Worm (Caenorhabditis elegans): ENCODE results near the gene pqn-70.

pqn-70 gene

DNA sequence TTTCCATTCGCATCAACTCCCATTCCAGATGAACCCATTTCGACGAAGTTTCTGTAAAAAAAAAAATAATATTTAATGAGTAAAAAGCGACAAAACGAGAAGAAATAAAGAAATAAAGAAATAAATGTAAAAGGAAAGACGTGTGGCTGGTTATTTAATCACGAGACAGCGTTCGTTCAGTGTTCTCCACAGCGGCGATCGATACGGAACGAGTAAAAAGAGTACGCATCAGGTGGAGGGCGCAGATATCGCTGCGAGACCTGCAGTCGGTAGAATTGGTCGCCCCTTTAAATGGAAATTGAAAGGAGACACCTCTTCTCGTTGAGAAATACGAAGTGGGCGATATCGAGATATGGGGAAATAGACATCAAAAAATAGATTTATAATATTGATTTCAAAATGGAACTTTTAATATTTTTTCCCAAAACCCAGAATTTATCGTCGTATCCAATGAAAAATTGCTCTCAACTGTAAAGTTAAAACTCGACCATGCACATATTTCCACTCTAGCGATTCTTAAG lies at the start of gene pqn-70:
Gene pqn-70, minus strand, starts transcription at position 51 of the 521 bp plus-strand sequence.
- TF ChIP-seq ceh-36 (tag; optimal IDR thresholded peaks at IDR 0.05) (no peak), sea-1 (GFP tag; conservative IDR thresholded peaks at IDR 0.05) (no peak), tbx-37 (GFP tag; conservative IDR thresholded peaks at IDR 0.05) (0 out of 2 replicates have a peak, but pooled peaks have one; percentile 11), tra-4 (tag; optimal IDR thresholded peaks at IDR 0.05) (no peak), ama-1 (optimal IDR thresholded peaks at IDR 0.05) (no peak), ets-7 (tag; optimal IDR thresholded peaks at IDR 0.05) (no peak), aly-1 (tag; optimal IDR thresholded peaks at IDR 0.05) (no peak), hmg-4 (GFP tag; optimal IDR thresholded peaks at IDR 0.05) (peak; percentile 60), F13C5.2 (tag; optimal IDR thresholded peaks at IDR 0.05) (peak; percentile 39), hnd-1 (tag; optimal IDR thresholded peaks at IDR 0.05) (no peak), pes-1 (GFP tag; IDR thresholded peaks at IDR 0.05) (no peak)

DNA sequence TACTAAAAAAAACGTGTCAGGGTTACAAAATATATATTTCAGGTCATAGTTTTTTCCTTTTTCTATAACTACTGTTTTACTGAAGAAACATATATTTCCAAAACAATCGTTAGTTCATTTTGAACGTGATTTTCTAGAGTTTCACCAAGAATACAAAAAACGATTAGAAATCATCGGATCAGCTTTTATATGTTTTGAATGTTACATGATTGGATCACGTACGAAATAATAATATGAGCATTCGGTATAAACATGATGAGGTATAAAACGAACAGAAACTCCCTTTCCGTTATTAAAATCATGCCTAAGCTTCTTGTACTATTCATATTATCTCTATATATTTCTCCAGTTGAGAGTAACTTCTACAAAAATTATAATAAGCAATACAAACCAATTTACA lies 44.3 kb upstream of the pqn-70 start, which contains the start of gene clec-223:
Gene clec-223, plus strand, starts transcription at position 301 of the 400 bp plus-strand sequence.
- no peak for TF ChIP-seq F13C5.2 (tag; optimal IDR thresholded peaks at IDR 0.05)
- TF ChIP-seq flt-1 (GFP tag; IDR thresholded peaks at IDR 0.05) = no peak
- no peak for TF ChIP-seq scrt-1 (GFP tag; IDR thresholded peaks at IDR 0.05)
- no peak for TF ChIP-seq hnd-1 (tag; optimal IDR thresholded peaks at IDR 0.05)
- no peak for TF ChIP-seq hmg-4 (GFP tag; optimal IDR thresholded peaks at IDR 0.05)
- TF ChIP-seq ceh-13 (GFP tag; optimal IDR thresholded peaks at IDR 0.05) = no peak
- no peak for TF ChIP-seq tbx-37 (GFP tag; conservative IDR thresholded peaks at IDR 0.05)
- TF ChIP-seq ets-7 (tag; optimal IDR thresholded peaks at IDR 0.05) = no peak
- TF ChIP-seq sea-1 (GFP tag; conservative IDR thresholded peaks at IDR 0.05) = no peak
- no peak for TF ChIP-seq B0310.2 (tag; optimal IDR thresholded peaks at IDR 0.05)
- no peak for TF ChIP-seq aly-1 (tag; optimal IDR thresholded peaks at IDR 0.05)
- TF ChIP-seq hmbx-1 (tag; optimal IDR thresholded peaks at IDR 0.05) = no peak
- TF ChIP-seq ama-1 (optimal IDR thresholded peaks at IDR 0.05) = no peak
- TF ChIP-seq tbx-11 (GFP tag; IDR thresholded peaks at IDR 0.05) = no peak
- TF ChIP-seq pes-1 (GFP tag; IDR thresholded peaks at IDR 0.05) = no peak
- TF ChIP-seq ceh-36 (tag; optimal IDR thresholded peaks at IDR 0.05) = no peak
- no peak for TF ChIP-seq tra-4 (tag; optimal IDR thresholded peaks at IDR 0.05)

DNA sequence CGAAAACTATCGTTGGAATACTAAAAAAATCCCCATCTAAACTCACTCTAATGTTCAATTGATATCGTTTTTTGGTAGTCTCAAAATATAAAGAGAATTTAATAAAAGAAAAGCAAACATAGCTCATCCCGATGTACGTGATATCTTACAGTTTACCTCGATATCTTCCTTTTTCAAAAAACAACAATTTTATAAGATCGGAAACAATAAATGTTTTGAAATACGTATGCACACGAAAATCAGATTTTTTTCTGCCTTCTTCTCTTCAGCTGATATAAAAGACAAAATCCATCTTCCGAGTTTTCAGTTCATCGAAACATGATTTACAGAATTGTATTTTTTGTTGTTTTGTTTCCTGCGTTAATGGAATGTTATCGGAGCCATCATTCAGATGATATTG lies 42.5 kb upstream of the pqn-70 start, which contains the start of gene clec-222:
Gene clec-222, plus strand, starts transcription at position 301 of the 400 bp plus-strand sequence.
- no peak for TF ChIP-seq aly-1 (tag; optimal IDR thresholded peaks at IDR 0.05)

DNA sequence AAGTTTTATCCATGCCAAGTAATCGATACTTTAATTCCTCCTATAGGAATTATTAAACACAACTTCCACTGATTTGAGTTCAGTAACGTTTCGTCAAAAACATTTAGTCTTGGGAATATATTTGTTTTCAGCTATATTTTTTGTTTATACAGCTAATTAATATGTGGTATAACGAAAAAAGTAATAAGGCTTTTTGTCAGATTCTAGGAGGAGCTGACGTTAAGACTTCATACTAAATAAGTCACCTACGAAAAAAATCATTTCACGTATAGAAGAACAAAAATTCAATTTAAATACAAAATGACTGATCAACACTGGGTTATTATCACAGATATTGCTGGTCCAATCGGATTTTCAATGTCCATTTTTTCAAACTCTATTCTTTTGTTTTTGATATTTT lies 40.3 kb upstream of the pqn-70 start, which contains the start of gene str-115:
Gene str-115, plus strand, starts transcription at position 301 of the 400 bp plus-strand sequence.
- TF ChIP-seq B0310.2 (tag; optimal IDR thresholded peaks at IDR 0.05) (no peak), hnd-1 (tag; optimal IDR thresholded peaks at IDR 0.05) (no peak), ceh-36 (tag; optimal IDR thresholded peaks at IDR 0.05) (no peak), tbx-11 (GFP tag; IDR thresholded peaks at IDR 0.05) (no peak), scrt-1 (GFP tag; IDR thresholded peaks at IDR 0.05) (no peak), hmg-4 (GFP tag; optimal IDR thresholded peaks at IDR 0.05) (no peak), flt-1 (GFP tag; IDR thresholded peaks at IDR 0.05) (no peak), F13C5.2 (tag; optimal IDR thresholded peaks at IDR 0.05) (no peak), tra-4 (tag; optimal IDR thresholded peaks at IDR 0.05) (no peak), aly-1 (tag; optimal IDR thresholded peaks at IDR 0.05) (no peak)

DNA sequence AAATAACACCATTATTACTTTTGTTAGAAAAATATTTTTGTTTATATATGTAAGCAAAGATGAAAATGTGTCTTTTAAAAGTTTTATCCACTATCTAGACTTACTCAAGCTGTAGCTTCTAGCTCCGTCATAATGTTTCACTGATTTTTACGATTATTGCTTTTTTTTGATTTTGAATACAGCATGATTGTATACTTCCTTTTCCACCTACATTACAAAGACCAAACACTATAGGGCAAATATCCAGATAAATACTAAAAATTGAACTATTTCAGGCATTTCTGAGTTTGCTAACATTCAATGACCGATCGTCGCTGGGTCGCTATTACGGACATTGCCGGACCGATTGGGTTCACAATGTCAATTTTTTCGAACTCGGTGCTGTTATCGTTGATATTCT lies 38.2 kb upstream of the pqn-70 start, which contains the start of gene str-116:
Gene str-116, plus strand, starts transcription at position 301 of the 400 bp plus-strand sequence.
- TF ChIP-seq hmbx-1 (tag; optimal IDR thresholded peaks at IDR 0.05) (no peak), pes-1 (GFP tag; IDR thresholded peaks at IDR 0.05) (no peak), hmg-4 (GFP tag; optimal IDR thresholded peaks at IDR 0.05) (no peak), scrt-1 (GFP tag; IDR thresholded peaks at IDR 0.05) (no peak), ets-7 (tag; optimal IDR thresholded peaks at IDR 0.05) (no peak), hnd-1 (tag; optimal IDR thresholded peaks at IDR 0.05) (no peak), tra-4 (tag; optimal IDR thresholded peaks at IDR 0.05) (no peak), ceh-36 (tag; optimal IDR thresholded peaks at IDR 0.05) (no peak), ceh-13 (GFP tag; optimal IDR thresholded peaks at IDR 0.05) (no peak), tbx-37 (GFP tag; conservative IDR thresholded peaks at IDR 0.05) (no peak), B0310.2 (tag; optimal IDR thresholded peaks at IDR 0.05) (no peak), F13C5.2 (tag; optimal IDR thresholded peaks at IDR 0.05) (no peak), ama-1 (optimal IDR thresholded peaks at IDR 0.05) (no peak), aly-1 (tag; optimal IDR thresholded peaks at IDR 0.05) (no peak), flt-1 (GFP tag; IDR thresholded peaks at IDR 0.05) (no peak), sea-1 (GFP tag; conservative IDR thresholded peaks at IDR 0.05) (no peak), tbx-11 (GFP tag; IDR thresholded peaks at IDR 0.05) (no peak)

DNA sequence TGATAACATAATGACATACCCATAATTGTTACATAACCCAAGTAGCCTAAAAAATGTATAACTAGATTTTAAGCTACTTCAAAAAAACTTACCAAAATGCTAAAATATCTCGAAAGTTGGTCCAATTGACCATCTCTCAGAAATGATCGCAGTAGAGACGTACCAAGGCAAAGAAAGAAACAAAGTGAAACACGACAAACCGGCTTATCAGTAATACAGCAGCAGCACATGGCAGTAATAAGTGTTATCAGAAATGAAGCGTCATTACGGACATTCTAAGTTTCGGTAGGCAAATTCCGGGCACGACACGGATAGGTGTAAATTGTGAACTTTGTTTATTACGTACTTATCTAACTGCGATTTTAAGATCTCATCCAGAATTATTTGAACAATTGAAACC lies 37.0 kb upstream of the pqn-70 start, which contains the start of gene cln-3.1:
Gene cln-3.1, minus strand, starts transcription at position 171 of the 400 bp plus-strand sequence.
- TF ChIP-seq ceh-36 (tag; optimal IDR thresholded peaks at IDR 0.05) (no peak), ama-1 (optimal IDR thresholded peaks at IDR 0.05) (no peak), ets-7 (tag; optimal IDR thresholded peaks at IDR 0.05) (no peak), F13C5.2 (tag; optimal IDR thresholded peaks at IDR 0.05) (no peak), tra-4 (tag; optimal IDR thresholded peaks at IDR 0.05) (no peak), hmbx-1 (tag; optimal IDR thresholded peaks at IDR 0.05) (no peak), B0310.2 (tag; optimal IDR thresholded peaks at IDR 0.05) (no peak), hnd-1 (tag; optimal IDR thresholded peaks at IDR 0.05) (no peak), flt-1 (GFP tag; IDR thresholded peaks at IDR 0.05) (no peak)

DNA sequence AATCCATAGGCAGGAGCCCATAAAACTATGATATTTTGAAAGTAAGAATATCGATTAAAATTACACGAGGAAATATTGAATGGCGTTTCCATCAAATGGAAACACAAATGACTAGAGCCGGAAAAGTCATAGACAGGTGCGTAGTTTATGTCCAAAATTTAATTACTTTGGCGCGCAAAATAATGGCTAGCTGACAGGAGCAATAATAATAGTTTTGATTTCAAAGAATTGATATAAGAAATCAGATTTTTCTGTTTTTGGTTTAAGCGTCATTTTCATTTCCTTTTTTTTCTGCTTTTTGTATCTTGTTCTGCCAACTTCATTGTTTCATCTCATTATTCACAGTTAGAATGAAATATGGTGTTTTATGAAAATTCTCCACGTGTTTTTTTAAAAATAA lies 34.5 kb upstream of the pqn-70 start, which contains the start of gene F07B10.4:
Gene F07B10.4, minus strand, starts transcription at position 101 of the 400 bp plus-strand sequence.
- no peak for TF ChIP-seq ama-1 (optimal IDR thresholded peaks at IDR 0.05)
- TF ChIP-seq scrt-1 (GFP tag; IDR thresholded peaks at IDR 0.05) = no peak
- TF ChIP-seq ceh-36 (tag; optimal IDR thresholded peaks at IDR 0.05) = no peak
- TF ChIP-seq pes-1 (GFP tag; IDR thresholded peaks at IDR 0.05) = no peak
- TF ChIP-seq aly-1 (tag; optimal IDR thresholded peaks at IDR 0.05) = no peak
- no peak for TF ChIP-seq tbx-37 (GFP tag; conservative IDR thresholded peaks at IDR 0.05)
- TF ChIP-seq flt-1 (GFP tag; IDR thresholded peaks at IDR 0.05) = no peak
- TF ChIP-seq B0310.2 (tag; optimal IDR thresholded peaks at IDR 0.05) = no peak
- no peak for TF ChIP-seq ets-7 (tag; optimal IDR thresholded peaks at IDR 0.05)
